Fruit fly (Drosophila melanogaster) whole organism: ENCODE data around the gene CG32445.

ENCODE experiments used
- CG8478 ChIP-seq: fragments of >200 bp; optimal IDR thresholded peaks from 2 replicates; lab custom pipeline; 2018; ENCODE audit warnings: inconsistent platforms
- Dll ChIP-seq: fragments of >200 bp; optimal IDR thresholded peaks from 2 replicates; lab custom pipeline; 2017
- EcR ChIP-seq, 2 experiments: fragments of >200 bp; optimal IDR thresholded peaks; 2 replicates each; lab custom pipeline; 2017; ENCODE audit warnings: missing biosample characterization in 2 of 2, missing genetic modification characterization in 2 of 2, missing genetic modification reagents in 2 of 2
- pan ChIP-seq: fragments of >200 bp; optimal IDR thresholded peaks from 2 replicates; lab custom pipeline; 2017
- psq ChIP-seq: fragments of >200 bp; optimal IDR thresholded peaks from 2 replicates; lab custom pipeline; 2017
- usp ChIP-seq: fragments of >200 bp; optimal IDR thresholded peaks from 2 replicates; lab custom pipeline; 2017; ENCODE audit warnings: missing biosample characterization, missing genetic modification characterization, mixed read lengths

CG32445 gene

DNA sequence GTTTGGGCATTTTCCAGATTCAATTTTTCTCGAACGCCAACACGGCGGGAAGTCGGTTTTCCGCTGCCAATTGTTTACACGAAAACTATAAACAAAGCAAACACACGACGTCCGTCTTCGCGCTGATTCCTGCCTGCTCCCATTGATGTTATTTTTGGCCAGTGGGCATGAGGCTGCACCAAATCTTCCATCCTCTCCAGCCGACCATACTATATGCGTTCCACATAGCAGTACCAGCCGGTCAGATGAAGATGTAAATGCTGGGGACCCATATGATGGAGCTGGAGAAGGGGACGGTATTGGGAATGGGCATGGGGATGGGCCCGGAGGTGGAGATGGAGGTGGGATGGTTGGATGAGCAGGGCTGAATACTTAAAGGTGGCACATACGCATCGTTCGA is 28.4 kb downstream of the CG32445 start:
- TF ChIP-seq CG8478 (lab: Kevin White, UChicago) (no peak), EcR (GFP tag; optimal IDR thresholded peaks at IDR 0.05; lab: Kevin White, UChicago) (no peak), pan (lab: Kevin White, UChicago) (no peak), usp (GFP tag; lab: Kevin White, UChicago) (no peak), psq (lab: Kevin White, UChicago) (no peak), Dll (lab: Kevin White, UChicago) (no peak)

- no peak for TF ChIP-seq psq (lab: Kevin White, UChicago)
- no peak for TF ChIP-seq EcR (GFP tag; optimal IDR thresholded peaks at IDR 0.05; lab: Kevin White, UChicago)
- TF ChIP-seq usp (GFP tag; lab: Kevin White, UChicago), result no peak
- no peak for TF ChIP-seq Dll (lab: Kevin White, UChicago)
- no peak for TF ChIP-seq CG8478 (lab: Kevin White, UChicago)
- TF ChIP-seq pan (lab: Kevin White, UChicago), result no peak
These were observed 32.7 kb downstream of the CG32445 start, which contains the start of gene CG11249 for dm6 chr3L:21671839-21672238. CG11249 (plus strand) TSS chr3L:21672139.

DNA sequence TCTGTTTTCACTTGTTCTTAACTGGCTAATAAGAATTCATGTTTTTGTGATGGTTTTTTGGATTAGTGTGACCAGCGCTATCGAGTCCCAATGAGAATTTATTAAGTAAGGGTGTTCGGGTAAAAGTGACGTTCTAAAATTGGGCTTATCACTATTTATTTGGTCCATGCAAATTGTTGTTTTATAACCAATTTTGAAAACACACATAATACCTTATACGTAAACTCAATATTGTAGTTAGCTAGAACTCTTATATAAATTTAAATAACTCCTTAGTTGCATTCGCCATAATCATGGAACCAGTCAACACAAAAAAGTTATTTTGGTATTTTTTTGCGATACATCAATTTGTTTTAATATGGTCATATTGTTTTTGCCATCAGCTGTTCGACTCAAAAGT is 40.5 kb downstream of the CG32445 start, which contains the start of the genes Als2 and CG11248:
TSS of gene Als2 (minus strand) at position 69 of the 400 bp plus-strand sequence.
TSS of gene CG11248 (plus strand) at position 364 of the 400 bp plus-strand sequence.
- TF ChIP-seq psq (lab: Kevin White, UChicago) (no peak), usp (GFP tag; lab: Kevin White, UChicago) (no peak), CG8478 (lab: Kevin White, UChicago) (no peak), pan (lab: Kevin White, UChicago) (no peak), Dll (lab: Kevin White, UChicago) (no peak), EcR (GFP tag; optimal IDR thresholded peaks at IDR 0.05; lab: Kevin White, UChicago) (no peak)

- TF ChIP-seq Dll (lab: Kevin White, UChicago) (no peak), pan (lab: Kevin White, UChicago) (no peak), psq (lab: Kevin White, UChicago) (no peak)
These were observed 44.8 kb downstream of the CG32445 start, which contains the start of gene Sfp78E for dm6 chr3L:21683942-21684341. Sfp78E (minus strand) TSS chr3L:21684042.

DNA sequence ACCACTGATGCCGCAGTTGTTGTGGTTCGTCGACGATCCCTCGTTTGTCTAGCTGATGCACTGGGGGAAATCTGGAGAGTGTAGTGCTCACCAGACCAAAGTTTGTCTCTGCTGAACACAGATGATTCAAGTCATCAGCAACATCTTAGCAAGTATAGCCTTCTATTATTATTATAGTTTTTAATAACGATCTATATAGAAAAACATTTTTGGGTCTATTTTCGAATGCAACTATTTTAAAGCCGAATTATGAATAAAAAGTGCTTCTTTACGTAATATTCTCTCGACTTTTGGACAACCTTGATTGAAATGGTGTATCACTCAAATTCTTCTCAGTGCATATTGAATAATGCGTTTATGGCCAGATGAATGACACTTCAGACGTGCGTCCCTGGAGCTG is 46.6 kb downstream of the CG32445 start:
- TF ChIP-seq usp (GFP tag; lab: Kevin White, UChicago) (no peak), pan (lab: Kevin White, UChicago) (no peak), EcR (GFP tag; optimal IDR thresholded peaks at IDR 0.05; lab: Kevin White, UChicago) (no peak)

DNA sequence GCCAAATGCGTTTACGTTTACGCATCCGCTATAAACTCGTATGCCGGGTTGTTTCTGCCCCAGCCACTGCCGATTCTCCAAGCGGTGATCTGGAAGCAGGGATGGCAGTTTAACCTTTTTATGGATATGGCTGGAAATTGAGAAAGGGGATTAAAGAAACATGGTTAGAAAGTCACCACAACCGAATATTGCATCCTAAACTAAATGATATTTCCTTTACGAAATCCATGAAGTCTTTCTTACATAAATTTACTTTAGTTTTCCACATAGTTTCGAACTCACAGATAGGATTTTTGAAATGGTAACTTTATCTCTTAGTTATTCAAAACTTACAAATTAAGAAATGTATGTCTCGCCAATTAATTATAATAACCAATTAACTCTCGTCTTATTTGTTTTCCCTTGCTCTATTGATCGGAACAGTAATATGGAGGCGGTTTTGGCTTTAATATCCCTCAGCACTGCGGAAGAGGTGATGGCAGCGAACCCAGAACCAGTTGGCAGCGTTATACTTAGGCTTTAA is 49.5 kb downstream of the CG32445 start:
- TF ChIP-seq pan (lab: Kevin White, UChicago) (no peak), psq (lab: Kevin White, UChicago) (no peak), CG8478 (lab: Kevin White, UChicago) (no peak), EcR (GFP tag; optimal IDR thresholded peaks at IDR 0.05; lab: Kevin White, UChicago) (no peak), Dll (lab: Kevin White, UChicago) (no peak), usp (GFP tag; lab: Kevin White, UChicago) (no peak)
